Worm (Caenorhabditis elegans) whole organism, young adult: Measurements from ENCODE around the gene F38B7.3.

ENCODE experiments used
- B0035.1 ChIP-seq: sonication (generic microtip); optimal IDR thresholded peaks from 2 replicates; lab custom pipeline; 2016; ENCODE audit warnings: missing genetic modification characterization, mild to moderate bottlenecking, missing compliant biosample characterization, missing genotype, missing genetic modification reagents
- C06A6.2 ChIP-seq: fragments of 200-800 bp; sonication (Bioruptor generic); conservative IDR thresholded peaks from 2 replicates; pipeline ENCODE4 v1.3.6; 2022; ENCODE audit warnings: missing genetic modification characterization, missing compliant biosample characterization
- D2030.7 ChIP-seq: fragments of 200-800 bp; sonication (Bioruptor generic); IDR thresholded peaks from 2 replicates; pipeline ENCODE4 v1.3.6; 2022; ENCODE audit warnings: missing genetic modification reagents, missing genetic modification characterization, missing compliant biosample characterization
- F33H1.4 ChIP-seq: fragments of 200-800 bp; sonication (Bioruptor generic); IDR thresholded peaks from 2 replicates; pipeline ENCODE4 v1.3.6; 2022; ENCODE audit warnings: missing genetic modification reagents, missing genetic modification characterization, missing compliant biosample characterization
- F49E8.2 ChIP-seq: sonication (generic microtip); optimal IDR thresholded peaks from 3 replicates; lab custom pipeline; 2017; ENCODE audit warnings: missing genetic modification characterization, mild to moderate bottlenecking, missing compliant biosample characterization, antibody characterized with exemption, moderate library complexity; ENCODE audit not compliant: insufficient read depth
- F52B5.7 ChIP-seq: sonication (generic microtip); optimal IDR thresholded peaks from 2 replicates; lab custom pipeline; 2016; ENCODE audit warnings: mild to moderate bottlenecking, missing genetic modification characterization, missing compliant biosample characterization
- K12H6.12 ChIP-seq: fragments of 200-800 bp; sonication (Bioruptor generic); optimal IDR thresholded peaks from 2 replicates; lab custom pipeline; 2018; ENCODE audit warnings: mild to moderate bottlenecking, missing genetic modification characterization, missing compliant biosample characterization
- Y53F4B.3 ChIP-seq: fragments of 200-800 bp; sonication (Bioruptor generic); IDR thresholded peaks from 2 replicates; pipeline ENCODE4 v1.3.6; 2022; ENCODE audit warnings: missing genetic modification reagents, missing genetic modification characterization, missing compliant biosample characterization
- Y56A3A.18 ChIP-seq: fragments of 200-800 bp; sonication (Bioruptor generic); IDR thresholded peaks from 2 replicates; pipeline ENCODE4 v1.3.6; 2022; ENCODE audit warnings: missing genetic modification reagents, missing genetic modification characterization, missing compliant biosample characterization
- Y67H2A.10 ChIP-seq: fragments of 200-800 bp; sonication (Bioruptor generic); conservative IDR thresholded peaks from 2 replicates; pipeline ENCODE4 v1.3.6; 2022; ENCODE audit warnings: missing genetic modification reagents, missing genetic modification characterization, missing compliant biosample characterization
- Y95B8A.8 ChIP-seq: fragments of 200-800 bp; sonication (Bioruptor generic); IDR thresholded peaks from 2 replicates; pipeline ENCODE4 v1.3.6; 2022; ENCODE audit warnings: missing genetic modification reagents, missing genetic modification characterization, missing compliant biosample characterization
- aptf-2 ChIP-seq: fragments of 200-800 bp; sonication (Bioruptor generic); conservative IDR thresholded peaks from 2 replicates; pipeline ENCODE4 v1.3.6; 2022; ENCODE audit warnings: missing genetic modification reagents, missing genetic modification characterization, missing compliant biosample characterization
- attf-3 ChIP-seq: fragments of 200-800 bp; sonication (Bioruptor generic); conservative IDR thresholded peaks from 2 replicates; pipeline ENCODE4 v1.3.6; 2022; ENCODE audit warnings: missing genetic modification reagents, missing genetic modification characterization, missing compliant biosample characterization
- attf-5 ChIP-seq: fragments of 200-800 bp; sonication (Bioruptor generic); optimal IDR thresholded peaks from 2 replicates; lab custom pipeline; 2018; ENCODE audit warnings: mild to moderate bottlenecking, missing genetic modification characterization, missing compliant biosample characterization
- bed-2 ChIP-seq: fragments of 200-800 bp; sonication (Bioruptor generic); IDR thresholded peaks from 2 replicates; pipeline ENCODE4 v1.3.6; 2022; ENCODE audit warnings: missing genetic modification reagents, missing genetic modification characterization, missing compliant biosample characterization
- cebp-1 ChIP-seq, 2 experiments: fragments of 200-800 bp in 1 of 2; sonication (Bioruptor generic) in 1 of 2; sonication (generic microtip) in 1 of 2; IDR thresholded peaks in 1 of 2; optimal IDR thresholded peaks in 1 of 2; 2 replicates each; pipeline versions ENCODE4 v1.3.6 to Lab custom; 2017 to 2022; ENCODE audit warnings: missing compliant biosample characterization in 2 of 2, missing genetic modification characterization in 2 of 2, mild to moderate bottlenecking in 1 of 2, missing genetic modification reagents in 1 of 2, moderate library complexity in 1 of 2
- cebp-2 ChIP-seq: fragments of 200-800 bp; sonication (Bioruptor generic); IDR thresholded peaks from 2 replicates; pipeline ENCODE4 v1.3.6; 2022; ENCODE audit warnings: missing genetic modification characterization, missing compliant biosample characterization
- ceh-100 ChIP-seq: fragments of 200-800 bp; sonication (Bioruptor generic); IDR thresholded peaks from 2 replicates; pipeline ENCODE4 v1.3.6; 2022; ENCODE audit warnings: missing genetic modification reagents, missing genetic modification characterization, missing compliant biosample characterization
- ceh-40 ChIP-seq: fragments of 200-800 bp; sonication (Bioruptor generic); IDR thresholded peaks from 2 replicates; pipeline ENCODE4 v1.3.6; 2022; ENCODE audit warnings: missing genetic modification characterization, missing compliant biosample characterization
- ceh-79 ChIP-seq: sonication (generic microtip); optimal IDR thresholded peaks from 2 replicates; lab custom pipeline; 2017; ENCODE audit warnings: mild to moderate bottlenecking, missing genetic modification characterization, missing compliant biosample characterization
- ceh-91 ChIP-seq: fragments of 200-800 bp; sonication (Bioruptor generic); IDR thresholded peaks from 2 replicates; pipeline ENCODE4 v1.3.6; 2022; ENCODE audit warnings: missing genetic modification reagents, missing genetic modification characterization, missing compliant biosample characterization
- efl-1 ChIP-seq: fragments of 150-350 bp; optimal IDR thresholded peaks from 2 replicates; lab custom pipeline; 2014; ENCODE audit warnings: missing biosample characterization, missing genetic modification reagents, missing genetic modification characterization
- egl-18 ChIP-seq: fragments of 200-800 bp; sonication (Bioruptor generic); IDR thresholded peaks from 2 replicates; pipeline ENCODE4 v1.3.6; 2022; ENCODE audit warnings: missing genetic modification reagents, missing genetic modification characterization, missing compliant biosample characterization
- ets-4 ChIP-seq: fragments of 200-800 bp; sonication (Bioruptor generic); optimal IDR thresholded peaks from 2 replicates; lab custom pipeline; 2018; ENCODE audit warnings: mild to moderate bottlenecking, missing genetic modification characterization, missing compliant biosample characterization
- fkh-3 ChIP-seq: sonication (generic microtip); optimal IDR thresholded peaks from 2 replicates; lab custom pipeline; 2016; ENCODE audit warnings: mild to moderate bottlenecking, missing genetic modification characterization, missing compliant biosample characterization
- gei-17 ChIP-seq: fragments of 200-800 bp; sonication (Bioruptor generic); optimal IDR thresholded peaks from 2 replicates; lab custom pipeline; 2018; ENCODE audit warnings: mild to moderate bottlenecking, missing genetic modification characterization, missing compliant biosample characterization
- him-1 ChIP-seq: sonication (generic microtip); optimal IDR thresholded peaks from 2 replicates; lab custom pipeline; 2016; ENCODE audit warnings: missing genotype, missing genetic modification reagents, missing genetic modification characterization, missing compliant biosample characterization
- hlh-26 ChIP-seq: fragments of 200-800 bp; sonication (Bioruptor generic); conservative IDR thresholded peaks from 2 replicates; pipeline ENCODE4 v1.3.6; 2022; ENCODE audit warnings: missing genetic modification reagents, missing genetic modification characterization, missing compliant biosample characterization
- hmg-20 ChIP-seq: fragments of 200-800 bp; sonication (Bioruptor generic); IDR thresholded peaks from 2 replicates; pipeline ENCODE4 v1.3.6; 2022; ENCODE audit warnings: missing genetic modification reagents, missing genetic modification characterization, missing compliant biosample characterization
- lin-54 ChIP-seq: fragments of 200-800 bp; sonication (Bioruptor generic); optimal IDR thresholded peaks from 2 replicates; lab custom pipeline; 2018; ENCODE audit warnings: mild to moderate bottlenecking, missing genetic modification characterization, missing compliant biosample characterization
- lir-1 ChIP-seq: fragments of 200-800 bp; sonication (Bioruptor generic); conservative IDR thresholded peaks from 2 replicates; pipeline ENCODE4 v1.3.6; 2022; ENCODE audit warnings: missing genetic modification reagents, missing genetic modification characterization, missing compliant biosample characterization
- lsy-27 ChIP-seq: sonication (generic microtip); optimal IDR thresholded peaks from 2 replicates; lab custom pipeline; 2017; ENCODE audit warnings: missing genetic modification characterization, mild to moderate bottlenecking, missing compliant biosample characterization, antibody characterized with exemption, missing genotype, borderline replicate concordance; ENCODE audit not compliant: insufficient read depth
- madf-10 ChIP-seq: sonication (generic microtip); optimal IDR thresholded peaks from 2 replicates; lab custom pipeline; 2016; ENCODE audit warnings: mild to moderate bottlenecking, missing genetic modification characterization, missing compliant biosample characterization
- mes-4 ChIP-seq: sonication (generic microtip); optimal IDR thresholded peaks from 2 replicates; lab custom pipeline; 2016; ENCODE audit warnings: missing genotype, missing genetic modification characterization, missing compliant biosample characterization
- nfyb-1 ChIP-seq: fragments of 200-800 bp; sonication (Bioruptor generic); IDR thresholded peaks from 2 replicates; pipeline ENCODE4 v1.3.6; 2022; ENCODE audit warnings: missing genetic modification reagents, missing genetic modification characterization, missing compliant biosample characterization
- nhr-27 ChIP-seq: fragments of 200-800 bp; sonication (Bioruptor generic); optimal IDR thresholded peaks from 2 replicates; lab custom pipeline; 2018; ENCODE audit warnings: mild to moderate bottlenecking, missing genetic modification characterization, moderate library complexity, missing compliant biosample characterization
- nhr-80 ChIP-seq: sonication (generic microtip); optimal IDR thresholded peaks from 2 replicates; lab custom pipeline; 2016; ENCODE audit warnings: missing genetic modification characterization, missing compliant biosample characterization
- rec-8 ChIP-seq, 2 experiments: sonication (generic microtip); optimal IDR thresholded peaks; 2 replicates each; lab custom pipeline; 2016; ENCODE audit warnings: mild to moderate bottlenecking in 2 of 2, missing genetic modification characterization in 2 of 2, missing genetic modification reagents in 2 of 2, missing genotype in 2 of 2, missing biosample characterization in 1 of 2, missing compliant biosample characterization in 1 of 2, moderate library complexity in 1 of 2
- sdz-38 ChIP-seq: sonication (generic microtip); optimal IDR thresholded peaks from 2 replicates; lab custom pipeline; 2016; ENCODE audit warnings: missing genotype, missing genetic modification characterization, missing compliant biosample characterization
- sea-2 ChIP-seq: fragments of 200-800 bp; sonication (Bioruptor generic); IDR thresholded peaks from 2 replicates; pipeline ENCODE4 v1.3.6; 2022; ENCODE audit warnings: missing genetic modification characterization, missing compliant biosample characterization
- snpc-1.1 ChIP-seq: sonication (generic microtip); optimal IDR thresholded peaks from 2 replicates; lab custom pipeline; 2017; ENCODE audit warnings: missing genetic modification characterization, mild to moderate bottlenecking, missing compliant biosample characterization, antibody characterized with exemption, moderate library complexity, missing genotype, missing genetic modification reagents; ENCODE audit not compliant: insufficient read depth
- snpc-1.3 ChIP-seq: sonication (generic microtip); optimal IDR thresholded peaks from 2 replicates; lab custom pipeline; 2017; ENCODE audit warnings: missing genetic modification characterization, mild to moderate bottlenecking, missing compliant biosample characterization, antibody characterized with exemption, moderate library complexity, missing genotype, missing genetic modification reagents; ENCODE audit not compliant: insufficient read depth
- somi-1 ChIP-seq: fragments of 200-800 bp; sonication (Bioruptor generic); optimal IDR thresholded peaks from 2 replicates; lab custom pipeline; 2018; ENCODE audit warnings: mild to moderate bottlenecking, missing genetic modification characterization, missing compliant biosample characterization
- tbp1 ChIP-seq: fragments of 200-800 bp; sonication (Bioruptor generic); optimal IDR thresholded peaks from 2 replicates; lab custom pipeline; 2018; ENCODE audit warnings: mild to moderate bottlenecking, missing genetic modification characterization, missing compliant biosample characterization
- unc-130 ChIP-seq: sonication (generic microtip); optimal IDR thresholded peaks from 2 replicates; lab custom pipeline; 2016; ENCODE audit warnings: missing genetic modification reagents, missing genetic modification characterization, missing compliant biosample characterization
- ztf-18 ChIP-seq: sonication (generic microtip); optimal IDR thresholded peaks from 2 replicates; lab custom pipeline; 2016; ENCODE audit warnings: missing genotype, mild to moderate bottlenecking, missing genetic modification characterization, missing compliant biosample characterization
- ztf-25 ChIP-seq: fragments of 200-800 bp; sonication (Bioruptor generic); IDR thresholded peaks from 2 replicates; pipeline ENCODE4 v1.3.6; 2022; ENCODE audit warnings: missing genetic modification reagents, missing genetic modification characterization, missing compliant biosample characterization

The F38B7.3 gene

DNA sequence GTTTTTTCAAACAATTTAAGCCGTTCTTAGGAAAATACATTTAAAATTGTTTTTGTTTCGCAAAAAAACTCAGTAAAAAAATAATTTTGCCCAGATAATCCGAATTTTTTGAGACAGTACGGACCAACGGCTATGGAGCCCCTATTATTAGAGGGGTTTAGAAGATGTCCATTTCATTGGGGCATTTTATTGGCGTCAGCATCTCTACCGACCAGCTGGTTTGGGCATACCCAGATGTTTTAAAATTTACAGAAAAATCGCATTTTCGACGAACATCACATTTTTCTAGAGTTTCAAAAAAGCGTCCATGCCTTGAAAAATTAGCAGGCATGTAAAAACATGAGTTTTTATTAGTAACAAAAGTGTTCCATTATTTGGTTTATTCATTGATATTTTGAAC is 7.6 kb upstream of the F38B7.3 start:
- peak; percentile 37; the same call in 1 of the 2 replicates for TF ChIP-seq cebp-1 (GFP tag; IDR thresholded peaks at IDR 0.05; lab: Robert Waterston, UW)
- peak; percentile 68 for TF ChIP-seq cebp-1 (tag; optimal IDR thresholded peaks at IDR 0.05; lab: Kevin White, UChicago)
- no peak for TF ChIP-seq sea-2
- TF ChIP-seq hlh-26, result no peak
- TF ChIP-seq ceh-79 (tag; lab: Kevin White, UChicago), result peak; percentile 6
- no peak; the same call in 1 of the 2 replicates for TF ChIP-seq nfyb-1
- no peak for TF ChIP-seq D2030.7 (GFP tag; lab: Robert Waterston, UW)
- TF ChIP-seq Y95B8A.8 (GFP tag; lab: Robert Waterston, UW), result no peak
- no peak for TF ChIP-seq efl-1 (GFP tag; lab: Kevin White, UChicago)
- TF ChIP-seq attf-3 (GFP tag; lab: Robert Waterston, UW), result 0 out of 2 replicates have a peak, but pooled peaks have one; percentile 32
- TF ChIP-seq lin-54, result no peak
- 0 out of 2 replicates have a peak, but pooled peaks have one; percentile 34 for TF ChIP-seq Y53F4B.3 (GFP tag; lab: Robert Waterston, UW)
- no peak for TF ChIP-seq egl-18
- no peak for TF ChIP-seq Y67H2A.10 (GFP tag; lab: Robert Waterston, UW)
- peak; percentile 30 for TF ChIP-seq somi-1
- TF ChIP-seq sdz-38 (tag; lab: Kevin White, UChicago), result no peak
- TF ChIP-seq hmg-20 (GFP tag; lab: Robert Waterston, UW), result no peak
- no peak for TF ChIP-seq rec-8 (tag; optimal IDR thresholded peaks at IDR 0.05; lab: Kevin White, UChicago)
- TF ChIP-seq C06A6.2 (GFP tag; lab: Robert Waterston, UW), result no peak
- TF ChIP-seq F49E8.2 (tag; lab: Kevin White, UChicago), result no peak
- no peak for TF ChIP-seq tbp1 (GFP tag; lab: Kevin White, UChicago)
- no peak for TF ChIP-seq B0035.1
- no peak for TF ChIP-seq lir-1
- TF ChIP-seq mes-4 (tag; lab: Kevin White, UChicago), result no peak
- peak; percentile 67; the same call in 1 of the 2 replicates for TF ChIP-seq ztf-25 (GFP tag; lab: Robert Waterston, UW)
- no peak for TF ChIP-seq F33H1.4
- no peak for TF ChIP-seq nhr-27
- no peak for TF ChIP-seq Y56A3A.18 (GFP tag; lab: Robert Waterston, UW)
- no peak for TF ChIP-seq snpc-1.1
- peak; percentile 19; the same call in 1 of the 2 replicates for TF ChIP-seq ceh-100
- TF ChIP-seq K12H6.12 (tag; lab: Kevin White, UChicago), result no peak
- no peak for TF ChIP-seq bed-2 (GFP tag; lab: Robert Waterston, UW)
- TF ChIP-seq ztf-18, result no peak
- TF ChIP-seq cebp-2, result no peak
- TF ChIP-seq gei-17, result peak; percentile 3
- TF ChIP-seq ceh-40 (GFP tag; lab: Robert Waterston, UW), result no peak
- 0 out of 2 replicates have a peak, but pooled peaks have one; percentile 7 for TF ChIP-seq aptf-2
- peak; percentile 76 for TF ChIP-seq F52B5.7 (tag; lab: Kevin White, UChicago)
- no peak for TF ChIP-seq him-1
- no peak for TF ChIP-seq nhr-80 (tag; lab: Kevin White, UChicago)
- no peak for TF ChIP-seq attf-5 (GFP tag; lab: Kevin White, UChicago)
- TF ChIP-seq snpc-1.3, result no peak
- no peak for TF ChIP-seq ets-4 (GFP tag; lab: Kevin White, UChicago)
- TF ChIP-seq ceh-91, result no peak
- TF ChIP-seq lsy-27, result no peak
- no peak for TF ChIP-seq fkh-3
- no peak for TF ChIP-seq madf-10 (tag; lab: Kevin White, UChicago)
- no peak for TF ChIP-seq unc-130 (GFP tag; lab: Kevin White, UChicago)
